3 worm cellular contexts compared by ENCODE assay signal in genomic region chrV:13370265-13370664, ce11.
A peak's percentile ranks its signal among the peaks of the same experiment; 100 is the strongest.
TF ChIP-seq lines count a peak whose summit lies in the region.

No protein-coding gene starts in this region.

TF ChIP-seq in whole organism, L1 larva, 84 proteins besides CTCF, POLR2A, EP300 and RAD21:
- TF ChIP-seq nhr-85 (tag; lab: Kevin White, UChicago), result peak; percentile 23
- TF ChIP-seq blmp-1 (tag; optimal IDR thresholded peaks at IDR 0.05; lab: Kevin White, UChicago), result peak; percentile 63
- TF ChIP-seq ces-1 (GFP tag; optimal IDR thresholded peaks at IDR 0.05; lab: Kevin White, UChicago), result no peak

TF ChIP-seq in whole organism, L4 larva, 104 proteins besides CTCF, POLR2A, EP300 and RAD21:
- TF ChIP-seq aha-1 (tag; lab: Kevin White, UChicago) (peak; percentile 92), Y48G9A.11 (GFP tag; IDR thresholded peaks at IDR 0.05; lab: Robert Waterston, UW) (no peak), zfp-3 (GFP tag; conservative IDR thresholded peaks at IDR 0.05; lab: Robert Waterston, UW) (no peak), R02D3.7 (tag; optimal IDR thresholded peaks at IDR 0.05; lab: Kevin White, UChicago) (no peak), nhr-25 (tag; optimal IDR thresholded peaks at IDR 0.05; lab: Kevin White, UChicago; ENCODE audit: borderline replicate concordance, insufficient read depth) (peak; percentile 23), ZK337.2 (GFP tag; IDR thresholded peaks at IDR 0.05; lab: Robert Waterston, UW) (no peak), zfp-2 (tag; optimal IDR thresholded peaks at IDR 0.05; lab: Kevin White, UChicago) (no peak), duxl-1 (tag; optimal IDR thresholded peaks at IDR 0.05; lab: Kevin White, UChicago; ENCODE audit: poor library complexity) (peak; percentile 26), ceh-44 (GFP tag; IDR thresholded peaks at IDR 0.05; lab: Robert Waterston, UW) (no peak), daf-19 (GFP tag; conservative IDR thresholded peaks at IDR 0.05; lab: Robert Waterston, UW) (no peak), nhr-10 (tag; optimal IDR thresholded peaks at IDR 0.05; lab: Kevin White, UChicago) (no peak), ztf-11 (tag; optimal IDR thresholded peaks at IDR 0.05; lab: Kevin White, UChicago) (no peak), pqm-1 (tag; optimal IDR thresholded peaks at IDR 0.05; lab: Kevin White, UChicago) (no peak), fos-1 (tag; optimal IDR thresholded peaks at IDR 0.05; lab: Kevin White, UChicago) (no peak)

TF ChIP-seq in whole organism, young adult, 124 proteins besides CTCF, POLR2A, EP300 and RAD21:
- TF ChIP-seq attf-6 (GFP tag; IDR thresholded peaks at IDR 0.05; lab: Robert Waterston, UW) (no peak), B0035.1 (tag; optimal IDR thresholded peaks at IDR 0.05; lab: Kevin White, UChicago) (no peak), Y56A3A.18 (GFP tag; IDR thresholded peaks at IDR 0.05; lab: Robert Waterston, UW) (0 out of 2 replicates have a peak, but pooled peaks have one; percentile 52)
